Fruit fly (Drosophila melanogaster) whole organism, wandering third instar larva: ENCODE results near the gene CG31233.

Source experiments
- Abd-B ChIP-seq: fragments of >200 bp; optimal IDR thresholded peaks from 2 replicates; lab custom pipeline; 2017; ENCODE audit warnings: missing biosample characterization, missing genetic modification characterization
- Dfd ChIP-seq: fragments of >200 bp; optimal IDR thresholded peaks from 2 replicates; lab custom pipeline; 2017; ENCODE audit warnings: missing biosample characterization, missing genetic modification characterization
- Hr83 ChIP-seq: fragments of 200-300 bp; sonication (Bioruptor generic); optimal IDR thresholded peaks from 2 replicates; lab custom pipeline; 2016; ENCODE audit warnings: missing biosample characterization, mild to moderate bottlenecking, missing genetic modification characterization, moderate library complexity; ENCODE audit not compliant: poor library complexity, severe bottlenecking
- fru ChIP-seq: fragments of 200-800 bp; sonication (Bioruptor generic); optimal IDR thresholded peaks from 3 replicates; lab custom pipeline; 2016; ENCODE audit warnings: missing biosample characterization, mild to moderate bottlenecking, missing genetic modification characterization
- h ChIP-seq: fragments of 200-800 bp; sonication (Bioruptor generic); optimal IDR thresholded peaks from 3 replicates; lab custom pipeline; 2016; ENCODE audit warnings: missing biosample characterization, mild to moderate bottlenecking, missing genetic modification characterization
- psq ChIP-seq: fragments of 200-800 bp; sonication (Bioruptor generic); optimal IDR thresholded peaks from 3 replicates; lab custom pipeline; 2017; ENCODE audit warnings: missing biosample characterization, mild to moderate bottlenecking, missing genetic modification characterization, moderate library complexity
- tai ChIP-seq: sonication (Bioruptor generic); optimal IDR thresholded peaks from 2 replicates; lab custom pipeline; 2016; ENCODE audit warnings: missing biosample characterization, missing genetic modification characterization

DNA sequence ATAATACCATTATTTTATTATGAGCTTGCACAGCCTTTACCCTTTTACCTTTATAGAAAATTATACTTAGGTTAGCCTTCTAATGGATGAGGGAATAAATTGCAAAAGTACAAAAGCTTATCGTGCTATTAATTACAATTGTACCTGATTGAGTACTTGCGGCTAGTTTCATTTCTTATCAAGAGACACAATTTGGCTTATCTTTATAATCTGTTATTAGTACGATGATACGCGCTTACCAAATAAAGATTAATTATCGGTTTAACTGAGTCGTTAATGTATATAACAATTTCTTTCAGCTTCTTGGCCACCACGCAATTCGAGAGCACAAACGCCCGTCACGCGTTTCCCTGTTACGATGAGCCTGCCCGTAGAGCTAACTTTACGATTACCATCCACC, 3.8 kb upstream of the CG31233 start:
- TF ChIP-seq h (GFP tag; lab: Kevin White, UChicago): no peak
- TF ChIP-seq tai: no peak
- no peak for TF ChIP-seq Hr83 (GFP tag; lab: Kevin White, UChicago)
- TF ChIP-seq Abd-B (GFP tag; lab: Kevin White, UChicago): no peak
- TF ChIP-seq Dfd: no peak
- TF ChIP-seq fru (GFP tag; lab: Kevin White, UChicago): no peak
- TF ChIP-seq psq (GFP tag; lab: Kevin White, UChicago): no peak
